Worm (Caenorhabditis elegans) whole organism, late embryonic: ENCODE data around the gene Y48B6A.10.

Source experiments
- C38D4.7 ChIP-seq: fragments of 200-800 bp; sonication (Bioruptor generic); optimal IDR thresholded peaks from 2 replicates; lab custom pipeline; 2018; ENCODE audit warnings: mild to moderate bottlenecking, missing genetic modification characterization, moderate library complexity, missing compliant biosample characterization
- fax-1 ChIP-seq: sonication (generic microtip); optimal IDR thresholded peaks from 2 replicates; lab custom pipeline; 2016; ENCODE audit warnings: missing genotype, missing genetic modification characterization, missing compliant biosample characterization
- hlh-15 ChIP-seq: sonication (generic microtip); optimal IDR thresholded peaks from 2 replicates; lab custom pipeline; 2016; ENCODE audit warnings: missing genetic modification characterization, missing compliant biosample characterization
- nfya-1 ChIP-seq: sonication (generic microtip); optimal IDR thresholded peaks from 2 replicates; lab custom pipeline; 2017; ENCODE audit warnings: missing genetic modification characterization, mild to moderate bottlenecking, missing compliant biosample characterization, antibody characterized with exemption, moderate library complexity
- pha-2 ChIP-seq: sonication (generic microtip); optimal IDR thresholded peaks from 2 replicates; lab custom pipeline; 2017; ENCODE audit warnings: mild to moderate bottlenecking, missing genetic modification characterization, missing compliant biosample characterization
- pha-4 ChIP-seq: fragments of 150-350 bp; optimal IDR thresholded peaks from 2 replicates; lab custom pipeline; 2018; ENCODE audit warnings: missing biosample characterization, missing genetic modification reagents, missing genetic modification characterization

ce11 chrII:14226175-14226574 lies 12.0 kb downstream of the Y48B6A.10 start, which contains the start of gene Y48B6A.13:
- TF ChIP-seq C38D4.7 (GFP tag; lab: Kevin White, UChicago) (no peak), pha-2 (tag; lab: Kevin White, UChicago) (no peak), nfya-1 (tag; lab: Kevin White, UChicago) (no peak), hlh-15 (tag; lab: Kevin White, UChicago) (no peak), pha-4 (no peak), fax-1 (no peak)
